Fruit fly (Drosophila melanogaster) whole organism, embryonic: Measurements from ENCODE around the gene CG13829.
A peak's percentile ranks its signal among the peaks of the same experiment; 100 is the strongest.

Experiments used
- Adf1 ChIP-seq: fragments of 200-800 bp; sonication (Bioruptor generic); IDR thresholded peaks from 2 replicates; pipeline ENCODE4 v1.3.6; 2022; ENCODE audit warnings: missing biosample characterization, missing genetic modification characterization
- Antp ChIP-seq: fragments of 200-800 bp; sonication (Bioruptor generic); optimal IDR thresholded peaks from 3 replicates; lab custom pipeline; 2016; ENCODE audit warnings: missing biosample characterization, missing genetic modification characterization
- CG10147 ChIP-seq: fragments of 200-800 bp; sonication (Bioruptor generic); optimal IDR thresholded peaks from 2 replicates; lab custom pipeline; 2019; ENCODE audit warnings: missing biosample characterization, mild to moderate bottlenecking, missing genetic modification characterization, moderate library complexity
- CG11085 ChIP-seq: fragments of 200-800 bp; sonication (Bioruptor generic); IDR thresholded peaks from 2 replicates; pipeline ENCODE4 v1.3.6; 2022; ENCODE audit warnings: missing biosample characterization, missing genetic modification characterization
- CG11504 ChIP-seq: fragments of 200-800 bp; sonication (Bioruptor generic); optimal IDR thresholded peaks from 3 replicates; lab custom pipeline; 2019; ENCODE audit warnings: missing biosample characterization, mild to moderate bottlenecking, missing genetic modification characterization, moderate library complexity
- CG13624 ChIP-seq: fragments of 200-800 bp; sonication (Bioruptor generic); optimal IDR thresholded peaks from 2 replicates; lab custom pipeline; 2016; ENCODE audit warnings: missing biosample characterization, missing genetic modification characterization
- CG14667 ChIP-seq: fragments of 200-800 bp; sonication (Bioruptor generic); IDR thresholded peaks from 2 replicates; pipeline ENCODE4 v1.3.6; 2022; ENCODE audit warnings: missing biosample characterization, missing genetic modification characterization
- CG15011 ChIP-seq: fragments of 200-800 bp; sonication (Bioruptor generic); optimal IDR thresholded peaks from 3 replicates; lab custom pipeline; 2018; ENCODE audit warnings: missing biosample characterization, mild to moderate bottlenecking, missing genetic modification characterization
- CG16779 ChIP-seq: fragments of 200-800 bp; sonication (Bioruptor generic); IDR thresholded peaks from 2 replicates; pipeline ENCODE4 v1.3.6; 2022; ENCODE audit warnings: missing biosample characterization, missing genetic modification characterization
- CG16863 ChIP-seq: fragments of 200-800 bp; sonication (Bioruptor generic); optimal IDR thresholded peaks from 3 replicates; lab custom pipeline; 2016; ENCODE audit warnings: missing biosample characterization, missing genetic modification characterization
- CG2875 ChIP-seq: fragments of 200-800 bp; sonication (Bioruptor generic); optimal IDR thresholded peaks from 2 replicates; lab custom pipeline; 2017; ENCODE audit warnings: missing biosample characterization, mild to moderate bottlenecking, missing genetic modification characterization, missing genetic modification reagents
- CG4617 ChIP-seq: fragments of 200-800 bp; sonication (Bioruptor generic); optimal IDR thresholded peaks from 3 replicates; lab custom pipeline; 2016; ENCODE audit warnings: missing biosample characterization, missing genetic modification characterization, borderline replicate concordance
- CG5953 ChIP-seq: fragments of 200-800 bp; sonication (Bioruptor generic); IDR thresholded peaks from 2 replicates; pipeline ENCODE4 v1.3.6; 2022; ENCODE audit warnings: missing biosample characterization, missing genetic modification characterization
- CG6175 ChIP-seq: fragments of 200-800 bp; sonication (Bioruptor generic); IDR thresholded peaks from 3 replicates; pipeline ENCODE4 v1.3.6; 2022; ENCODE audit warnings: missing biosample characterization, missing genetic modification characterization
- CG6272 ChIP-seq: fragments of 200-800 bp; sonication (Bioruptor generic); IDR thresholded peaks from 2 replicates; pipeline ENCODE4 v1.3.6; 2022; ENCODE audit warnings: missing biosample characterization, missing genetic modification characterization
- CG6689 ChIP-seq: fragments of 200-800 bp; sonication (Bioruptor generic); IDR thresholded peaks from 2 replicates; pipeline ENCODE4 v1.3.6; 2022; ENCODE audit warnings: missing biosample characterization, missing genetic modification characterization
- CG6791 ChIP-seq: fragments of 200-800 bp; sonication (Bioruptor generic); IDR thresholded peaks from 3 replicates; pipeline ENCODE4 v1.3.6; 2022; ENCODE audit warnings: missing biosample characterization, missing genetic modification characterization; ENCODE audit not compliant: partially characterized antibody
- CG7745 ChIP-seq: fragments of 200-800 bp; sonication (Bioruptor generic); optimal IDR thresholded peaks from 2 replicates; lab custom pipeline; 2018; ENCODE audit warnings: missing biosample characterization, mild to moderate bottlenecking, missing genetic modification characterization, moderate library complexity
- CG8388 ChIP-seq: fragments of 200-800 bp; sonication (Bioruptor generic); optimal IDR thresholded peaks from 2 replicates; lab custom pipeline; 2019; ENCODE audit warnings: missing biosample characterization, mild to moderate bottlenecking, missing genetic modification characterization, moderate library complexity
- CG8478 ChIP-seq: fragments of >200 bp; optimal IDR thresholded peaks from 2 replicates; lab custom pipeline; 2018
- CG8924 ChIP-seq: fragments of 200-800 bp; optimal IDR thresholded peaks from 3 replicates; lab custom pipeline; 2019; ENCODE audit warnings: missing biosample characterization, mild to moderate bottlenecking, missing genetic modification characterization, moderate library complexity
- CG9876 ChIP-seq: fragments of 200-800 bp; sonication (Bioruptor generic); optimal IDR thresholded peaks from 2 replicates; lab custom pipeline; 2016; ENCODE audit warnings: missing biosample characterization, missing genetic modification characterization
- CHES-1-like ChIP-seq: fragments of 200-800 bp; sonication (Bioruptor generic); optimal IDR thresholded peaks from 2 replicates; lab custom pipeline; 2016; ENCODE audit warnings: missing biosample characterization, missing genetic modification characterization
- Gsc ChIP-seq: fragments of 200-800 bp; sonication (Bioruptor generic); IDR thresholded peaks from 2 replicates; pipeline ENCODE4 v1.3.6; 2022; ENCODE audit warnings: missing biosample characterization, missing genetic modification characterization
- HLHmδ ChIP-seq: fragments of 200-800 bp; sonication (Bioruptor generic); optimal IDR thresholded peaks from 2 replicates; lab custom pipeline; 2018; ENCODE audit warnings: missing biosample characterization, mild to moderate bottlenecking, missing genetic modification characterization, moderate library complexity
- Hmx ChIP-seq: fragments of 200-800 bp; sonication (Bioruptor generic); optimal IDR thresholded peaks from 2 replicates; lab custom pipeline; 2016; ENCODE audit warnings: missing biosample characterization, missing genetic modification characterization
- Hr51 ChIP-seq, 2 experiments: fragments of 200-800 bp; sonication (Bioruptor generic); optimal IDR thresholded peaks; 2 replicates in 1 of 2; 3 replicates in 1 of 2; lab custom pipeline; 2016 to 2018; ENCODE audit warnings: missing biosample characterization in 2 of 2, missing genetic modification characterization in 2 of 2, mild to moderate bottlenecking in 1 of 2, moderate library complexity in 1 of 2
- Lim3 ChIP-seq: fragments of 200-800 bp; sonication (Bioruptor generic); IDR thresholded peaks from 2 replicates; pipeline ENCODE4 v1.3.6; 2022; ENCODE audit warnings: missing biosample characterization, missing genetic modification characterization
- NFAT ChIP-seq: fragments of 200-800 bp; sonication (Bioruptor generic); IDR thresholded peaks from 2 replicates; pipeline ENCODE4 v1.3.6; 2022; ENCODE audit warnings: missing biosample characterization, missing genetic modification characterization
- Pdp1 ChIP-seq, 2 experiments: fragments of 200-800 bp; sonication (Bioruptor generic); optimal IDR thresholded peaks; 3 replicates each; lab custom pipeline; 2016; ENCODE audit warnings: missing biosample characterization in 2 of 2, missing genetic modification characterization in 2 of 2, mild to moderate bottlenecking in 1 of 2, moderate library complexity in 1 of 2
- Poxn ChIP-seq: fragments of 200-800 bp; sonication (Bioruptor generic); IDR thresholded peaks from 2 replicates; pipeline ENCODE4 v1.3.6; 2022; ENCODE audit warnings: missing biosample characterization, missing genetic modification characterization
- Side ChIP-seq: fragments of 200-800 bp; sonication (Bioruptor generic); optimal IDR thresholded peaks from 2 replicates; lab custom pipeline; 2016; ENCODE audit warnings: missing biosample characterization, missing genetic modification characterization
- Spps ChIP-seq: fragments of 200-800 bp; sonication (Bioruptor generic); optimal IDR thresholded peaks from 2 replicates; lab custom pipeline; 2018; ENCODE audit warnings: missing biosample characterization, mild to moderate bottlenecking, missing genetic modification characterization
- YL-1 ChIP-seq: fragments of 200-800 bp; sonication (Bioruptor generic); optimal IDR thresholded peaks from 3 replicates; lab custom pipeline; 2017; ENCODE audit warnings: missing biosample characterization, mild to moderate bottlenecking, missing genetic modification characterization
- ara ChIP-seq: fragments of 200-800 bp; sonication (Bioruptor generic); IDR thresholded peaks from 2 replicates; pipeline ENCODE4 v1.3.6; 2022; ENCODE audit warnings: missing biosample characterization, missing genetic modification characterization
- ase ChIP-seq: fragments of 200-800 bp; sonication (Bioruptor generic); IDR thresholded peaks from 3 replicates; pipeline ENCODE4 v1.3.6; 2022; ENCODE audit warnings: missing biosample characterization, missing genetic modification characterization
- cad ChIP-seq: fragments of >200 bp; optimal IDR thresholded peaks from 2 replicates; lab custom pipeline; 2017; ENCODE audit warnings: missing biosample characterization, missing genetic modification characterization
- crp ChIP-seq, 2 experiments: fragments of 200-800 bp; sonication (Bioruptor generic); optimal IDR thresholded peaks; 2 replicates in 1 of 2; 3 replicates in 1 of 2; lab custom pipeline; 2017; ENCODE audit warnings: missing biosample characterization in 2 of 2, missing genetic modification characterization in 2 of 2, mild to moderate bottlenecking in 1 of 2, moderate library complexity in 1 of 2
- dysf ChIP-seq: fragments of 200-800 bp; sonication (Bioruptor generic); IDR thresholded peaks from 3 replicates; pipeline ENCODE4 v1.3.6; 2022; ENCODE audit warnings: missing biosample characterization, missing genetic modification characterization
- gcm2 ChIP-seq: fragments of 200-800 bp; sonication (Bioruptor generic); optimal IDR thresholded peaks from 2 replicates; lab custom pipeline; 2016; ENCODE audit warnings: missing biosample characterization, missing genetic modification characterization
- ind ChIP-seq: fragments of 200-800 bp; sonication (Bioruptor generic); optimal IDR thresholded peaks from 3 replicates; lab custom pipeline; 2016; ENCODE audit warnings: missing biosample characterization, missing genetic modification characterization
- insv ChIP-seq, 2 experiments: fragments of 200-800 bp; sonication (Bioruptor generic); optimal IDR thresholded peaks; 3 replicates each; lab custom pipeline; 2016 to 2018; ENCODE audit warnings: missing biosample characterization in 2 of 2, missing genetic modification characterization in 2 of 2
- ken ChIP-seq: fragments of 200-800 bp; sonication (Bioruptor generic); IDR thresholded peaks from 3 replicates; pipeline ENCODE4 v1.3.6; 2022; ENCODE audit warnings: missing biosample characterization, missing genetic modification characterization
- lola ChIP-seq, 3 experiments: fragments of >200 bp in 2 of 3; fragments of 200-800 bp in 1 of 3; sonication (Bioruptor generic) in 1 of 3; optimal IDR thresholded peaks; 2 replicates each; lab custom pipeline; 2017 to 2019; ENCODE audit warnings: missing biosample characterization in 3 of 3, missing genetic modification characterization in 3 of 3, mild to moderate bottlenecking in 1 of 3, moderate library complexity in 1 of 3
- nerfin-1 ChIP-seq: fragments of 200-800 bp; sonication (Bioruptor generic); optimal IDR thresholded peaks from 3 replicates; lab custom pipeline; 2019; ENCODE audit warnings: missing biosample characterization, mild to moderate bottlenecking, missing genetic modification characterization, moderate library complexity
- ro ChIP-seq: fragments of 200-800 bp; sonication (Bioruptor generic); IDR thresholded peaks from 2 replicates; pipeline ENCODE4 v1.3.6; 2022; ENCODE audit warnings: missing biosample characterization, missing genetic modification characterization
- so ChIP-seq: fragments of 200-800 bp; sonication (Bioruptor generic); IDR thresholded peaks from 3 replicates; pipeline ENCODE4 v1.3.6; 2022; ENCODE audit warnings: missing biosample characterization, missing genetic modification characterization
- stwl ChIP-seq: fragments of 200-800 bp; sonication (Bioruptor generic); optimal IDR thresholded peaks from 3 replicates; lab custom pipeline; 2018; ENCODE audit warnings: missing biosample characterization, mild to moderate bottlenecking, missing genetic modification characterization, moderate library complexity
- tin ChIP-seq: fragments of 200-800 bp; sonication (Bioruptor generic); optimal IDR thresholded peaks from 3 replicates; lab custom pipeline; 2016; ENCODE audit warnings: missing biosample characterization, missing genetic modification characterization
- tll ChIP-seq, 2 experiments: fragments of 200-800 bp in 1 of 2; fragments of >200 bp in 1 of 2; sonication (Bioruptor generic) in 1 of 2; optimal IDR thresholded peaks; 2 replicates each; lab custom pipeline; 2017 to 2019; ENCODE audit warnings: missing biosample characterization in 2 of 2, missing genetic modification characterization in 2 of 2, mild to moderate bottlenecking in 1 of 2, moderate library complexity in 1 of 2
- zen ChIP-seq: fragments of 200-800 bp; sonication (Bioruptor generic); optimal IDR thresholded peaks from 3 replicates; lab custom pipeline; 2018; ENCODE audit warnings: missing biosample characterization, mild to moderate bottlenecking, missing genetic modification characterization, moderate library complexity

CG13829 gene

dm6 chr3R:23175376-23175775 is 14.2 kb upstream of the CG13829 start (continued):
- TF ChIP-seq tin: peak; percentile 91
- TF ChIP-seq CG11504 (tag; lab: Kevin White, UChicago): peak; percentile 95
- peak; percentile 79 for TF ChIP-seq nerfin-1 (tag; lab: Kevin White, UChicago)
- peak; percentile 93 for TF ChIP-seq ind (GFP tag; lab: Kevin White, UChicago)
- TF ChIP-seq ken (GFP tag; lab: Robert Waterston, UW): peak; percentile 87
- TF ChIP-seq lola (GFP tag; optimal IDR thresholded peaks at IDR 0.05; lab: Kevin White, UChicago): peak in 1 of 3 experiments; percentile 90
- peak; percentile 51; the same call in 1 of the 2 replicates for TF ChIP-seq NFAT (GFP tag; lab: Robert Waterston, UW)
- TF ChIP-seq CG6791: no peak
- peak; percentile 88 for TF ChIP-seq CG16863 (GFP tag; lab: Kevin White, UChicago)
- TF ChIP-seq gcm2 (GFP tag; lab: Kevin White, UChicago): peak; percentile 70
- TF ChIP-seq HLHmδ (GFP tag; lab: Kevin White, UChicago): no peak
- peak; percentile 62 for TF ChIP-seq stwl (tag; lab: Kevin White, UChicago)
- no peak for TF ChIP-seq CG8478 (lab: Kevin White, UChicago)
- TF ChIP-seq CG6689 (GFP tag; lab: Robert Waterston, UW): peak; percentile 89
- peak; percentile 83 for TF ChIP-seq CHES-1-like (GFP tag; lab: Kevin White, UChicago)
- peak; percentile 92 for TF ChIP-seq CG8388 (GFP tag; lab: Kevin White, UChicago)
- peak; percentile 82 for TF ChIP-seq CG15011 (GFP tag; lab: Kevin White, UChicago)
- TF ChIP-seq Side (GFP tag; lab: Kevin White, UChicago): peak; percentile 86
- peak; percentile 71 for TF ChIP-seq Hmx (GFP tag; lab: Kevin White, UChicago)
- TF ChIP-seq CG13624 (GFP tag; lab: Kevin White, UChicago): peak; percentile 82
- peak; percentile 70 for TF ChIP-seq CG4617 (GFP tag; lab: Kevin White, UChicago)
- TF ChIP-seq Poxn (GFP tag; lab: Robert Waterston, UW): no peak
- peak; percentile 70; the same call in 1 of the 2 replicates for TF ChIP-seq CG16779
- TF ChIP-seq CG5953 (GFP tag; lab: Robert Waterston, UW): peak; percentile 79
- TF ChIP-seq CG7745: no peak
- TF ChIP-seq CG11085 (GFP tag; lab: Robert Waterston, UW): peak; percentile 60
- TF ChIP-seq Spps (tag; lab: Kevin White, UChicago): peak; percentile 93
- no peak for TF ChIP-seq cad (GFP tag; lab: Kevin White, UChicago)
- peak; percentile 87 for TF ChIP-seq CG2875 (GFP tag; lab: Kevin White, UChicago)
- peak; percentile 94 for TF ChIP-seq CG8924
- peak; percentile 80 for TF ChIP-seq ro (GFP tag; lab: Robert Waterston, UW)
- peak; percentile 79 to 90 for TF ChIP-seq Pdp1 (GFP tag; optimal IDR thresholded peaks at IDR 0.05; lab: Kevin White, UChicago)
- TF ChIP-seq Lim3 (GFP tag; lab: Robert Waterston, UW): peak; percentile 73
- TF ChIP-seq crp (GFP tag; optimal IDR thresholded peaks at IDR 0.05; lab: Kevin White, UChicago): peak in 1 of 2 experiments; percentile 50
- TF ChIP-seq tll (GFP tag; optimal IDR thresholded peaks at IDR 0.05; lab: Kevin White, UChicago): no peak
- peak; percentile 92 for TF ChIP-seq dysf (GFP tag; lab: Robert Waterston, UW)
- peak; percentile 63 to 95 for TF ChIP-seq Hr51 (GFP tag; optimal IDR thresholded peaks at IDR 0.05; lab: Kevin White, UChicago)
- TF ChIP-seq CG9876: peak; percentile 49
- peak; percentile 93 for TF ChIP-seq ase (GFP tag; lab: Robert Waterston, UW)
- TF ChIP-seq CG14667 (GFP tag; lab: Robert Waterston, UW): peak; percentile 86
- TF ChIP-seq Adf1 (GFP tag; lab: Robert Waterston, UW): peak; percentile 41; the same call in 1 of the 2 replicates
- peak; percentile 85 for TF ChIP-seq CG6272 (GFP tag; lab: Robert Waterston, UW)
- peak; percentile 81 for TF ChIP-seq zen
- no peak for TF ChIP-seq YL-1 (GFP tag; lab: Kevin White, UChicago)
- peak; percentile 66; the same call in 2 of the 3 replicates for TF ChIP-seq CG6175
- TF ChIP-seq ara (GFP tag; lab: Robert Waterston, UW): peak; percentile 93
- TF ChIP-seq Gsc (GFP tag; lab: Robert Waterston, UW): peak; percentile 73
- peak; percentile 84 for TF ChIP-seq CG10147 (GFP tag; lab: Kevin White, UChicago)
- TF ChIP-seq Antp (GFP tag; lab: Kevin White, UChicago): peak; percentile 90
- TF ChIP-seq insv (GFP tag; optimal IDR thresholded peaks at IDR 0.05; lab: Kevin White, UChicago): no peak
- TF ChIP-seq so: peak; percentile 88
